In the genomic region with DNA sequence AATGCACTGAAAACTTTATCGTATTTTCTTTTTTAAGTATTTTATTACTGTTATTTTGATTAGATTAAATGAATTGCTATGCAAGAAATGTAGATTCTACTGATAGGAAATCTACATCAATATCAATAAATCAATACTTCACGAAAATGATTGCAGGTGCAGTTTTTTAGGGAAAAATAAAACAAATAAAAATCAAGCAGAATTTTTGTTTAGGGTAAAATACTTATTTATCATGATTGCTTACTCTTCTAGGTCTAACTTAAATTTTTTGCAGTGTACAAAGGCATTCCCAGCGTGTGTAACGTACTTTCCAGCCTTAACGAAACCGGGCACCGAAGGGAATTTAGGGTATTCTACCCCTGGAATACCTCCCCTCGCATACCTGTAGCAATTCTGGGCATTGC, we compare ENCODE assay signal across 1 fruit fly cellular context.
TF ChIP-seq lines count a peak whose summit lies in the region.

No protein-coding gene starts in this region.

TF ChIP-seq in whole organism, embryonic, 481 proteins besides CTCF, POLR2A, EP300 and RAD21 (continued from another document and continues in another):
- TF ChIP-seq CG11456 (GFP tag; IDR thresholded peaks at IDR 0.05; lab: Robert Waterston, UW) (no peak), mirr (GFP tag; optimal IDR thresholded peaks at IDR 0.05; lab: Kevin White, UChicago) (no peak), crol (GFP tag; IDR thresholded peaks at IDR 0.05; lab: Robert Waterston, UW) (no peak), CG12236 (GFP tag; optimal IDR thresholded peaks at IDR 0.05; lab: Kevin White, UChicago) (peak; percentile 61), ac (GFP tag; optimal IDR thresholded peaks at IDR 0.05; lab: Kevin White, UChicago) (peak; percentile 92), CG34422 (GFP tag; IDR thresholded peaks at IDR 0.05; lab: Robert Waterston, UW) (peak; percentile 62; the same call in 1 of the 3 replicates), CG13424 (tag; optimal IDR thresholded peaks at IDR 0.05; lab: Kevin White, UChicago) (peak; percentile 77), Mrtf (GFP tag; IDR thresholded peaks at IDR 0.05; lab: Robert Waterston, UW) (no peak), Stat92E (GFP tag; optimal IDR thresholded peaks at IDR 0.05; lab: Kevin White, UChicago) (peak in 1 of 3 experiments; percentile 71), Hr39 (optimal IDR thresholded peaks at IDR 0.05; lab: Kevin White, UChicago) (no peak), ssp (GFP tag; IDR thresholded peaks at IDR 0.05; lab: Robert Waterston, UW) (no peak), knrl (GFP tag; IDR thresholded peaks at IDR 0.05; lab: Robert Waterston, UW; ENCODE audit: partially characterized antibody) (no peak), gem (tag; optimal IDR thresholded peaks at IDR 0.05; lab: Kevin White, UChicago) (peak; percentile 91), CG10543 (GFP tag; optimal IDR thresholded peaks at IDR 0.05; lab: Kevin White, UChicago) (no peak), zen (tag; optimal IDR thresholded peaks at IDR 0.05; lab: Kevin White, UChicago) (peak; percentile 97), jigr1 (GFP tag; IDR thresholded peaks at IDR 0.05; lab: Robert Waterston, UW) (no peak), CG2120 (GFP tag; optimal IDR thresholded peaks at IDR 0.05; lab: Kevin White, UChicago) (peak; percentile 45), CG10267 (tag; optimal IDR thresholded peaks at IDR 0.05; lab: Kevin White, UChicago) (peak; percentile 89), fu2 (GFP tag; optimal IDR thresholded peaks at IDR 0.05; lab: Kevin White, UChicago) (no peak), D (optimal IDR thresholded peaks at IDR 0.05; lab: Kevin White, UChicago) (no peak), D (GFP tag; optimal IDR thresholded peaks at IDR 0.05; lab: Kevin White, UChicago) (peak; percentile 86), HLHmδ (GFP tag; optimal IDR thresholded peaks at IDR 0.05; lab: Kevin White, UChicago) (no peak), CG3847 (GFP tag; IDR thresholded peaks at IDR 0.05; lab: Robert Waterston, UW) (no peak), CG30403 (GFP tag; optimal IDR thresholded peaks at IDR 0.05; lab: Kevin White, UChicago) (peak; percentile 77), CG11696 (GFP tag; IDR thresholded peaks at IDR 0.05; lab: Robert Waterston, UW) (no peak), CG4730 (GFP tag; IDR thresholded peaks at IDR 0.05; lab: Robert Waterston, UW) (no peak), hth (optimal IDR thresholded peaks at IDR 0.05; lab: Kevin White, UChicago) (no peak), CG4617 (GFP tag; optimal IDR thresholded peaks at IDR 0.05; lab: Kevin White, UChicago; ENCODE audit: borderline replicate concordance) (peak; percentile 17), pan (optimal IDR thresholded peaks at IDR 0.05; lab: Kevin White, UChicago) (no peak), pan (GFP tag; optimal IDR thresholded peaks at IDR 0.05 in 1 of 2, IDR thresholded peaks at IDR 0.05 in 1 of 2) (peak in 1 of 2 experiments; percentile 67), btn (GFP tag; optimal IDR thresholded peaks at IDR 0.05; lab: Kevin White, UChicago) (peak; percentile 8), zen2 (GFP tag; IDR thresholded peaks at IDR 0.05; lab: Robert Waterston, UW; ENCODE audit: partially characterized antibody) (no peak), CG33213 (GFP tag; optimal IDR thresholded peaks at IDR 0.05; lab: Kevin White, UChicago) (peak; percentile 40), Hmr (GFP tag; optimal IDR thresholded peaks at IDR 0.05; lab: Kevin White, UChicago) (peak; percentile 21), MTF-1 (GFP tag; optimal IDR thresholded peaks at IDR 0.05; lab: Kevin White, UChicago; ENCODE audit: borderline replicate concordance) (no peak), schlank (tag; optimal IDR thresholded peaks at IDR 0.05; lab: Kevin White, UChicago) (no peak), seq (GFP tag; IDR thresholded peaks at IDR 0.05; lab: Robert Waterston, UW) (no peak), wek (GFP tag; optimal IDR thresholded peaks at IDR 0.05; lab: Kevin White, UChicago) (no peak), fd3F (GFP tag; optimal IDR thresholded peaks at IDR 0.05; lab: Kevin White, UChicago) (no peak), CG18476 (GFP tag; optimal IDR thresholded peaks at IDR 0.05; lab: Kevin White, UChicago) (peak; percentile 63), CG11398 (GFP tag; optimal IDR thresholded peaks at IDR 0.05; lab: Kevin White, UChicago) (peak; percentile 17), row (GFP tag; IDR thresholded peaks at IDR 0.05; lab: Robert Waterston, UW) (peak; percentile 79), croc (GFP tag; conservative IDR thresholded peaks at IDR 0.05; lab: Robert Waterston, UW) (peak; percentile 63), CG18011 (GFP tag; optimal IDR thresholded peaks at IDR 0.05; lab: Kevin White, UChicago) (no peak), CG1602 (GFP tag; optimal IDR thresholded peaks at IDR 0.05; lab: Kevin White, UChicago) (peak; percentile 87), Atf6 (GFP tag; IDR thresholded peaks at IDR 0.05; lab: Robert Waterston, UW) (peak; percentile 34), CG18619 (GFP tag; optimal IDR thresholded peaks at IDR 0.05; lab: Kevin White, UChicago) (peak; percentile 63), otp (GFP tag; IDR thresholded peaks at IDR 0.05; lab: Robert Waterston, UW) (peak; percentile 57; the same call in 1 of the 3 replicates), dmrt11E (tag; optimal IDR thresholded peaks at IDR 0.05; lab: Kevin White, UChicago) (peak; percentile 97), CHES-1-like (GFP tag; optimal IDR thresholded peaks at IDR 0.05; lab: Kevin White, UChicago) (peak; percentile 24), CG15514 (GFP tag; optimal IDR thresholded peaks at IDR 0.05; lab: Kevin White, UChicago) (no peak), CG13624 (GFP tag; optimal IDR thresholded peaks at IDR 0.05; lab: Kevin White, UChicago) (peak; percentile 20), CG14050 (GFP tag; IDR thresholded peaks at IDR 0.05; lab: Robert Waterston, UW) (no peak), CG10979 (tag; optimal IDR thresholded peaks at IDR 0.05; lab: Kevin White, UChicago) (peak; percentile 95), sr (GFP tag; IDR thresholded peaks at IDR 0.05; lab: Robert Waterston, UW) (no peak), CG6813 (GFP tag; optimal IDR thresholded peaks at IDR 0.05; lab: Kevin White, UChicago) (peak; percentile 75), CG9817 (tag; optimal IDR thresholded peaks at IDR 0.05; lab: Kevin White, UChicago) (no peak), Nf-YB (GFP tag; optimal IDR thresholded peaks at IDR 0.05; lab: Kevin White, UChicago) (peak; percentile 72), CG31365 (tag; optimal IDR thresholded peaks at IDR 0.05; lab: Kevin White, UChicago) (no peak), az2 (GFP tag; optimal IDR thresholded peaks at IDR 0.05; lab: Kevin White, UChicago) (peak; percentile 74), E2f2 (GFP tag; IDR thresholded peaks at IDR 0.05; lab: Robert Waterston, UW) (no peak), so (GFP tag; IDR thresholded peaks at IDR 0.05; lab: Robert Waterston, UW) (no peak), Dip2 (GFP tag; IDR thresholded peaks at IDR 0.05; lab: Robert Waterston, UW) (no peak), HLH4C (GFP tag; IDR thresholded peaks at IDR 0.05; lab: Robert Waterston, UW; ENCODE audit: partially characterized antibody) (no peak), CG17359 (tag; optimal IDR thresholded peaks at IDR 0.05; lab: Kevin White, UChicago) (peak; percentile 66), CG17186 (GFP tag; optimal IDR thresholded peaks at IDR 0.05; lab: Kevin White, UChicago) (no peak), scrt (GFP tag; optimal IDR thresholded peaks at IDR 0.05; lab: Kevin White, UChicago) (peak; percentile 23), Hey (tag; optimal IDR thresholded peaks at IDR 0.05; lab: Kevin White, UChicago) (no peak), CG14710 (tag; optimal IDR thresholded peaks at IDR 0.05; lab: Kevin White, UChicago) (peak; percentile 95), fd64A (GFP tag; optimal IDR thresholded peaks at IDR 0.05; lab: Kevin White, UChicago) (no peak), CG8281 (tag; optimal IDR thresholded peaks at IDR 0.05; lab: Kevin White, UChicago) (peak; percentile 68), CG18764 (GFP tag; optimal IDR thresholded peaks at IDR 0.05; lab: Kevin White, UChicago) (peak; percentile 68), sd (tag; optimal IDR thresholded peaks at IDR 0.05; lab: Kevin White, UChicago) (peak; percentile 51), nerfin-1 (tag; optimal IDR thresholded peaks at IDR 0.05; lab: Kevin White, UChicago) (peak; percentile 83), Chrac-16 (GFP tag; optimal IDR thresholded peaks at IDR 0.05; lab: Kevin White, UChicago) (peak; percentile 83), CG8359 (GFP tag; optimal IDR thresholded peaks at IDR 0.05; lab: Kevin White, UChicago; ENCODE audit: borderline replicate concordance) (peak; percentile 88), CG8478 (optimal IDR thresholded peaks at IDR 0.05; lab: Kevin White, UChicago) (no peak), CG42726 (GFP tag; IDR thresholded peaks at IDR 0.05; lab: Robert Waterston, UW; ENCODE audit: partially characterized antibody) (no peak), lilli (GFP tag; optimal IDR thresholded peaks at IDR 0.05; lab: Kevin White, UChicago) (peak; percentile 55), fru (optimal IDR thresholded peaks at IDR 0.05; lab: Kevin White, UChicago) (no peak), Six4 (GFP tag; optimal IDR thresholded peaks at IDR 0.05; lab: Kevin White, UChicago) (peak; percentile 56), lola (GFP tag; optimal IDR thresholded peaks at IDR 0.05; lab: Kevin White, UChicago) (peak in 1 of 3 experiments; percentile 97), sna (GFP tag; IDR thresholded peaks at IDR 0.05; lab: Robert Waterston, UW; ENCODE audit: partially characterized antibody) (no peak), eve (GFP tag; optimal IDR thresholded peaks at IDR 0.05; lab: Kevin White, UChicago) (peak in 1 of 2 experiments; percentile 71), Fer1 (GFP tag; optimal IDR thresholded peaks at IDR 0.05; lab: Kevin White, UChicago) (peak; percentile 9), gce (GFP tag; IDR thresholded peaks at IDR 0.05; lab: Robert Waterston, UW) (no peak), CG15073 (GFP tag; optimal IDR thresholded peaks at IDR 0.05; lab: Kevin White, UChicago) (no peak), Dfd (GFP tag; optimal IDR thresholded peaks at IDR 0.05; lab: Kevin White, UChicago) (no peak), yki (optimal IDR thresholded peaks at IDR 0.05; lab: Kevin White, UChicago) (no peak), sob (GFP tag; IDR thresholded peaks at IDR 0.05; lab: Robert Waterston, UW) (no peak), CG17802 (tag; optimal IDR thresholded peaks at IDR 0.05; lab: Kevin White, UChicago) (no peak), trh (GFP tag; optimal IDR thresholded peaks at IDR 0.05; lab: Kevin White, UChicago) (peak; percentile 20), Mes4 (GFP tag; optimal IDR thresholded peaks at IDR 0.05; lab: Kevin White, UChicago) (peak; percentile 49), vnd (GFP tag; IDR thresholded peaks at IDR 0.05; lab: Robert Waterston, UW; ENCODE audit: partially characterized antibody) (no peak), CG12391 (tag; optimal IDR thresholded peaks at IDR 0.05; lab: Kevin White, UChicago) (peak; percentile 90), Sin3A (optimal IDR thresholded peaks at IDR 0.05; lab: Kevin White, UChicago) (no peak), CG6765 (GFP tag; optimal IDR thresholded peaks at IDR 0.05; lab: Kevin White, UChicago) (peak; percentile 35), HmgZ (tag; optimal IDR thresholded peaks at IDR 0.05; lab: Kevin White, UChicago) (no peak), bcd (GFP tag; optimal IDR thresholded peaks at IDR 0.05; lab: Kevin White, UChicago) (peak; percentile 42), Lhr (GFP tag; optimal IDR thresholded peaks at IDR 0.05; lab: Kevin White, UChicago) (peak; percentile 44), usp (GFP tag; optimal IDR thresholded peaks at IDR 0.05; lab: Kevin White, UChicago) (no peak), Hmx (GFP tag; optimal IDR thresholded peaks at IDR 0.05; lab: Kevin White, UChicago) (peak; percentile 11), cato (GFP tag; optimal IDR thresholded peaks at IDR 0.05; lab: Kevin White, UChicago; ENCODE audit: borderline replicate concordance) (peak; percentile 49), tio (GFP tag; optimal IDR thresholded peaks at IDR 0.05; lab: Kevin White, UChicago) (no peak), zf30C (GFP tag; optimal IDR thresholded peaks at IDR 0.05; lab: Kevin White, UChicago) (peak; percentile 100), CG4424 (GFP tag; optimal IDR thresholded peaks at IDR 0.05; lab: Kevin White, UChicago) (peak; percentile 85), CG1233 (GFP tag; optimal IDR thresholded peaks at IDR 0.05; lab: Kevin White, UChicago) (peak; percentile 69), CG3281 (GFP tag; optimal IDR thresholded peaks at IDR 0.05; lab: Kevin White, UChicago) (no peak), Hand (GFP tag; optimal IDR thresholded peaks at IDR 0.05; lab: Kevin White, UChicago) (no peak), CG7745 (tag; optimal IDR thresholded peaks at IDR 0.05; lab: Kevin White, UChicago) (peak; percentile 66), MBD-R2 (GFP tag; IDR thresholded peaks at IDR 0.05; lab: Robert Waterston, UW) (no peak), CG11723 (GFP tag; optimal IDR thresholded peaks at IDR 0.05; lab: Kevin White, UChicago) (peak; percentile 49), jumu (GFP tag; optimal IDR thresholded peaks at IDR 0.05; lab: Kevin White, UChicago) (no peak), CG5180 (GFP tag; optimal IDR thresholded peaks at IDR 0.05; lab: Kevin White, UChicago) (no peak), Opbp (GFP tag; IDR thresholded peaks at IDR 0.05; lab: Robert Waterston, UW; ENCODE audit: partially characterized antibody) (no peak), en (GFP tag; optimal IDR thresholded peaks at IDR 0.05; lab: Kevin White, UChicago) (peak; percentile 55), CG3163 (GFP tag; optimal IDR thresholded peaks at IDR 0.05; lab: Kevin White, UChicago) (no peak), Myb (GFP tag; optimal IDR thresholded peaks at IDR 0.05; lab: Kevin White, UChicago) (peak; percentile 2), gsb (GFP tag; IDR thresholded peaks at IDR 0.05; lab: Robert Waterston, UW) (no peak), wdn (GFP tag; IDR thresholded peaks at IDR 0.05; lab: Robert Waterston, UW) (no peak), NC2β (GFP tag; optimal IDR thresholded peaks at IDR 0.05; lab: Kevin White, UChicago) (peak; percentile 68), Nf-YA (GFP tag; IDR thresholded peaks at IDR 0.05; lab: Robert Waterston, UW) (no peak), Hr78 (GFP tag; optimal IDR thresholded peaks at IDR 0.05; lab: Kevin White, UChicago) (peak in 1 of 2 experiments; percentile 31), gcm2 (GFP tag; optimal IDR thresholded peaks at IDR 0.05; lab: Kevin White, UChicago) (no peak), Tbp (GFP tag; optimal IDR thresholded peaks at IDR 0.05; lab: Kevin White, UChicago) (no peak), ab (GFP tag; optimal IDR thresholded peaks at IDR 0.05; lab: Kevin White, UChicago) (no peak), CG1647 (GFP tag; optimal IDR thresholded peaks at IDR 0.05; lab: Kevin White, UChicago) (no peak), Ptx1 (GFP tag; IDR thresholded peaks at IDR 0.05; lab: Robert Waterston, UW) (peak; percentile 40; the same call in 1 of the 2 replicates)
